Fruit fly (Drosophila melanogaster) whole organism, embryonic: ENCODE measurements around the gene CG32137.

ENCODE experiments used
- Abd-B ChIP-seq: fragments of 200-800 bp; sonication (Bioruptor generic); optimal IDR thresholded peaks from 2 replicates; lab custom pipeline; 2018; ENCODE audit warnings: missing biosample characterization, mild to moderate bottlenecking, missing genetic modification characterization, moderate library complexity
- CG10321 ChIP-seq: fragments of 200-800 bp; sonication (Bioruptor generic); IDR thresholded peaks from 2 replicates; pipeline ENCODE4 v1.3.6; 2022; ENCODE audit warnings: missing biosample characterization, missing genetic modification characterization
- CG10462 ChIP-seq: fragments of 200-800 bp; sonication (Bioruptor generic); optimal IDR thresholded peaks from 2 replicates; lab custom pipeline; 2016; ENCODE audit warnings: missing biosample characterization, missing genetic modification characterization
- CG11696 ChIP-seq: fragments of 200-800 bp; sonication (Bioruptor generic); IDR thresholded peaks from 2 replicates; pipeline ENCODE4 v1.3.6; 2022; ENCODE audit warnings: missing biosample characterization, missing genetic modification characterization
- CG12769 ChIP-seq: fragments of 200-800 bp; sonication (Bioruptor generic); optimal IDR thresholded peaks from 2 replicates; lab custom pipeline; 2019; ENCODE audit warnings: missing biosample characterization, mild to moderate bottlenecking, missing genetic modification characterization, moderate library complexity
- CG15011 ChIP-seq: fragments of 200-800 bp; sonication (Bioruptor generic); optimal IDR thresholded peaks from 3 replicates; lab custom pipeline; 2018; ENCODE audit warnings: missing biosample characterization, mild to moderate bottlenecking, missing genetic modification characterization
- CG15696 ChIP-seq: fragments of 200-800 bp; sonication (Bioruptor generic); optimal IDR thresholded peaks from 2 replicates; lab custom pipeline; 2019; ENCODE audit warnings: missing biosample characterization, mild to moderate bottlenecking, missing genetic modification characterization, moderate library complexity
- CG16813 ChIP-seq: fragments of 200-800 bp; sonication (Bioruptor generic); IDR thresholded peaks from 3 replicates; pipeline ENCODE4 v1.3.6; 2022; ENCODE audit warnings: missing biosample characterization, missing genetic modification characterization; ENCODE audit not compliant: partially characterized antibody
- CG17361 ChIP-seq: fragments of 200-800 bp; sonication (Bioruptor generic); IDR thresholded peaks from 3 replicates; pipeline ENCODE4 v1.3.6; 2022; ENCODE audit warnings: missing biosample characterization, missing genetic modification characterization
- CG18011 ChIP-seq: fragments of 200-800 bp; sonication (Bioruptor generic); optimal IDR thresholded peaks from 2 replicates; lab custom pipeline; 2017; ENCODE audit warnings: missing biosample characterization, missing genetic modification characterization, mild to moderate bottlenecking, moderate library complexity, missing genotype
- CG2678 ChIP-seq: fragments of 200-800 bp; sonication (Bioruptor generic); optimal IDR thresholded peaks from 3 replicates; lab custom pipeline; 2019; ENCODE audit warnings: missing biosample characterization, mild to moderate bottlenecking, missing genetic modification characterization, moderate library complexity
- CG32772 ChIP-seq: fragments of 200-800 bp; sonication (Bioruptor generic); IDR thresholded peaks from 2 replicates; pipeline ENCODE4 v1.3.6; 2022; ENCODE audit warnings: missing biosample characterization, missing genetic modification characterization
- CG4730 ChIP-seq: fragments of 200-800 bp; sonication (Bioruptor generic); IDR thresholded peaks from 2 replicates; pipeline ENCODE4 v1.3.6; 2022; ENCODE audit warnings: missing biosample characterization, missing genetic modification characterization
- CG4854 ChIP-seq: fragments of 200-800 bp; sonication (Bioruptor generic); optimal IDR thresholded peaks from 2 replicates; lab custom pipeline; 2016; ENCODE audit warnings: missing biosample characterization, missing genetic modification characterization, inconsistent platforms
- CG7928 ChIP-seq: fragments of 200-800 bp; sonication (Bioruptor generic); optimal IDR thresholded peaks from 2 replicates; lab custom pipeline; 2017; ENCODE audit warnings: missing biosample characterization, mild to moderate bottlenecking, missing genetic modification characterization
- CG8924 ChIP-seq: fragments of 200-800 bp; optimal IDR thresholded peaks from 3 replicates; lab custom pipeline; 2019; ENCODE audit warnings: missing biosample characterization, mild to moderate bottlenecking, missing genetic modification characterization, moderate library complexity
- CG9609 ChIP-seq: fragments of 200-800 bp; sonication (Bioruptor generic); optimal IDR thresholded peaks from 3 replicates; lab custom pipeline; 2016; ENCODE audit warnings: missing biosample characterization, missing genetic modification characterization
- Chrac-16 ChIP-seq: fragments of 200-800 bp; sonication (Bioruptor generic); optimal IDR thresholded peaks from 3 replicates; lab custom pipeline; 2016; ENCODE audit warnings: missing biosample characterization, missing genetic modification characterization
- CoRest ChIP-seq: fragments of 200-800 bp; sonication (Bioruptor generic); optimal IDR thresholded peaks from 3 replicates; lab custom pipeline; 2018; ENCODE audit warnings: missing biosample characterization, mild to moderate bottlenecking, missing genetic modification characterization, moderate library complexity
- Dad ChIP-seq: fragments of 200-800 bp; sonication (Bioruptor generic); optimal IDR thresholded peaks from 3 replicates; lab custom pipeline; 2016; ENCODE audit warnings: missing biosample characterization, missing genetic modification characterization
- Dip3 ChIP-seq: fragments of 200-800 bp; sonication (Bioruptor generic); optimal IDR thresholded peaks from 3 replicates; lab custom pipeline; 2016; ENCODE audit warnings: missing biosample characterization, missing genetic modification characterization
- Dll ChIP-seq: fragments of 200-800 bp; sonication (Bioruptor generic); IDR thresholded peaks from 4 replicates; pipeline ENCODE4 v1.3.6; 2022; ENCODE audit warnings: missing biosample characterization, missing genetic modification characterization; ENCODE audit not compliant: partially characterized antibody
- Drgx ChIP-seq: fragments of 200-800 bp; sonication (Bioruptor generic); IDR thresholded peaks from 2 replicates; pipeline ENCODE4 v1.3.6; 2022; ENCODE audit warnings: missing biosample characterization, missing genetic modification characterization
- Fer3 ChIP-seq: fragments of 200-800 bp; sonication (Bioruptor generic); optimal IDR thresholded peaks from 2 replicates; lab custom pipeline; 2018; ENCODE audit warnings: missing biosample characterization, mild to moderate bottlenecking, missing genetic modification characterization, moderate library complexity
- Hr3 ChIP-seq: fragments of 200-800 bp; sonication (Bioruptor generic); optimal IDR thresholded peaks from 3 replicates; lab custom pipeline; 2016; ENCODE audit warnings: missing biosample characterization, missing genetic modification characterization
- Lhr ChIP-seq: fragments of 200-800 bp; sonication (Bioruptor generic); optimal IDR thresholded peaks from 3 replicates; lab custom pipeline; 2017; ENCODE audit warnings: mild to moderate bottlenecking, missing biosample characterization, missing genetic modification reagents, missing genetic modification characterization
- Stat92E ChIP-seq, 3 experiments: fragments of >200 bp in 2 of 3; fragments of 200-800 bp in 1 of 3; sonication (Bioruptor generic) in 1 of 3; optimal IDR thresholded peaks; 2 replicates each; lab custom pipeline; 2017 to 2019; ENCODE audit warnings: missing biosample characterization in 3 of 3, missing genetic modification characterization in 3 of 3, mild to moderate bottlenecking in 1 of 3, moderate library complexity in 1 of 3
- aop ChIP-seq: fragments of 200-800 bp; sonication (Bioruptor generic); IDR thresholded peaks from 2 replicates; pipeline ENCODE4 v1.3.6; 2022; ENCODE audit warnings: missing biosample characterization, missing genetic modification characterization
- ato ChIP-seq: fragments of 200-800 bp; sonication (Bioruptor generic); IDR thresholded peaks from 2 replicates; pipeline ENCODE4 v1.3.6; 2022; ENCODE audit warnings: missing biosample characterization, missing genetic modification characterization; ENCODE audit not compliant: partially characterized antibody
- bab2 ChIP-seq: fragments of 200-800 bp; sonication (Bioruptor generic); optimal IDR thresholded peaks from 2 replicates; lab custom pipeline; 2016; ENCODE audit warnings: missing biosample characterization, missing genetic modification characterization
- bsh ChIP-seq, 2 experiments: fragments of 200-800 bp; sonication (Bioruptor generic); optimal IDR thresholded peaks; 2 replicates each; lab custom pipeline; 2017 to 2018; ENCODE audit warnings: mild to moderate bottlenecking in 2 of 2, missing biosample characterization in 2 of 2, missing genetic modification characterization in 2 of 2, moderate library complexity in 1 of 2
- cg ChIP-seq: fragments of 200-800 bp; sonication (Bioruptor generic); optimal IDR thresholded peaks from 3 replicates; lab custom pipeline; 2019; ENCODE audit warnings: missing biosample characterization, mild to moderate bottlenecking, missing genetic modification characterization, moderate library complexity
- crc ChIP-seq: fragments of 200-800 bp; sonication (Bioruptor generic); optimal IDR thresholded peaks from 2 replicates; lab custom pipeline; 2016; ENCODE audit warnings: missing biosample characterization, missing genetic modification characterization
- dpn ChIP-seq, 2 experiments: fragments of 200-800 bp; sonication (Bioruptor generic); optimal IDR thresholded peaks; 3 replicates each; lab custom pipeline; 2016; ENCODE audit warnings: missing biosample characterization in 2 of 2, missing genetic modification characterization in 2 of 2
- eve ChIP-seq, 2 experiments: fragments of >200 bp; optimal IDR thresholded peaks; 2 replicates each; lab custom pipeline; 2017; ENCODE audit warnings: missing biosample characterization in 2 of 2, missing genetic modification characterization in 2 of 2
- grau ChIP-seq: fragments of 200-800 bp; optimal IDR thresholded peaks from 3 replicates; lab custom pipeline; 2019; ENCODE audit warnings: missing biosample characterization, mild to moderate bottlenecking, missing genetic modification characterization, moderate library complexity
- hth ChIP-seq: fragments of >200 bp; optimal IDR thresholded peaks from 2 replicates; lab custom pipeline; 2017; ENCODE audit warnings: inconsistent platforms
- kay ChIP-seq: fragments of 200-800 bp; sonication (Bioruptor generic); optimal IDR thresholded peaks from 2 replicates; lab custom pipeline; 2016; ENCODE audit warnings: missing biosample characterization, missing genetic modification characterization
- lab ChIP-seq: fragments of 200-800 bp; sonication (Bioruptor generic); optimal IDR thresholded peaks from 3 replicates; lab custom pipeline; 2017; ENCODE audit warnings: missing biosample characterization, missing genetic modification characterization, mild to moderate bottlenecking, moderate library complexity, missing genetic modification reagents
- lola ChIP-seq, 3 experiments: fragments of >200 bp in 2 of 3; fragments of 200-800 bp in 1 of 3; sonication (Bioruptor generic) in 1 of 3; optimal IDR thresholded peaks; 2 replicates each; lab custom pipeline; 2017 to 2019; ENCODE audit warnings: missing biosample characterization in 3 of 3, missing genetic modification characterization in 3 of 3, mild to moderate bottlenecking in 1 of 3, moderate library complexity in 1 of 3
- maf-S ChIP-seq: fragments of 200-800 bp; sonication (Bioruptor generic); optimal IDR thresholded peaks from 2 replicates; lab custom pipeline; 2016; ENCODE audit warnings: missing biosample characterization, missing genetic modification characterization
- pita ChIP-seq: fragments of 200-800 bp; sonication (Bioruptor generic); optimal IDR thresholded peaks from 2 replicates; lab custom pipeline; 2017; ENCODE audit warnings: missing biosample characterization, mild to moderate bottlenecking, missing genetic modification characterization
- pros ChIP-seq: fragments of 200-800 bp; sonication (Bioruptor generic); optimal IDR thresholded peaks from 3 replicates; lab custom pipeline; 2019; ENCODE audit warnings: missing biosample characterization, mild to moderate bottlenecking, missing genetic modification characterization, moderate library complexity
- ranshi ChIP-seq: fragments of 200-800 bp; sonication (Bioruptor generic); IDR thresholded peaks from 2 replicates; pipeline ENCODE4 v1.3.6; 2022; ENCODE audit warnings: missing biosample characterization, missing genetic modification characterization
- seq ChIP-seq: fragments of 200-800 bp; sonication (Bioruptor generic); IDR thresholded peaks from 2 replicates; pipeline ENCODE4 v1.3.6; 2022; ENCODE audit warnings: missing biosample characterization, missing genetic modification characterization
- sim ChIP-seq: fragments of 200-800 bp; sonication (Bioruptor generic); IDR thresholded peaks from 2 replicates; pipeline ENCODE4 v1.3.6; 2022; ENCODE audit warnings: missing biosample characterization, missing genetic modification characterization
- tna ChIP-seq: fragments of 200-800 bp; sonication (Bioruptor generic); IDR thresholded peaks from 2 replicates; pipeline ENCODE4 v1.3.6; 2022; ENCODE audit warnings: missing biosample characterization, missing genetic modification characterization; ENCODE audit not compliant: partially characterized antibody
- z ChIP-seq: fragments of 200-800 bp; sonication (Bioruptor generic); IDR thresholded peaks from 3 replicates; pipeline ENCODE4 v1.3.6; 2022; ENCODE audit warnings: missing biosample characterization, missing genetic modification characterization

Gene CG32137

DNA sequence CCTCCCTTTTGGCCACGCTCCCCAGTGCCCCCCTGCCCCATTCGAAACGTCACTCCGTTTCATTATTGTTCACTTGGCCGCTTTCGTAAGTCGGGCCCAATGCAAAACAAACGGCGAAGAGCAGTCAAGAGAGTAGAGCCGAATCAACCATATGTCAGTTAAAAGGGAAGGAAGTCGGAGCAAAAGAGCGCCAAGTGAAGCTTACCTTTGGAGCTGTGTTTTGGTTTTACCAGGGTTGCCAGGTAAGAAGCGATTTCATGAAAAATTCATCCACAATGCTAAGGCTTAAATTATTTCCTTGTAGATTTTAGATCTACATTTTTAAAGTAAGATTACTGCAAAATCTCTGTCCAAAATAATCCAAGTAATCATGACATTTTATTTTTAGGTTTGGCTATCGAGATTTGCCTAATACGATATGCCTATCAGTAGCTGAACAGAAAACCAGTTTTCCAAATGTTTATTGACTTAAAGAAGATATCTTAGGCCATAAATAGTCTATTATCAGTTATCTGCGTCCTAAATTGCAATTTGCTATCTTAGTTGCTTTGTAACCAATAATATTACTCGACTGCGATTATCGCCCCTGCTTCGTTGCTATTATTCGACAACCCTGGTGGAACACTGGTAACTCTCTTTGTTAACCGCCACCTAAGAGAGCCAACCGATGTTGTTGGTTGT is 440 bp upstream of the CG32137 start (continued):
- peak; percentile 85 for TF ChIP-seq Abd-B (GFP tag; lab: Kevin White, UChicago)
- peak; percentile 66 for TF ChIP-seq seq (GFP tag; lab: Robert Waterston, UW)
- no peak for TF ChIP-seq hth (lab: Kevin White, UChicago)
- peak; percentile 37 for TF ChIP-seq CG32772
- TF ChIP-seq aop = no peak
- TF ChIP-seq tna = no peak
- TF ChIP-seq CG12769 (tag; lab: Kevin White, UChicago) = peak; percentile 78
- TF ChIP-seq maf-S (GFP tag; lab: Kevin White, UChicago) = peak; percentile 82
- peak; percentile 89 to 93 for TF ChIP-seq dpn (GFP tag; optimal IDR thresholded peaks at IDR 0.05; lab: Kevin White, UChicago)
- peak; percentile 83 for TF ChIP-seq CG10462
- 0 out of 2 replicates have a peak, but pooled peaks have one; percentile 19 for TF ChIP-seq CG11696 (GFP tag; lab: Robert Waterston, UW)
- TF ChIP-seq CG4854 (GFP tag; lab: Kevin White, UChicago) = peak; percentile 80
- peak; percentile 57; the same call in 1 of the 2 replicates for TF ChIP-seq CG4730 (GFP tag; lab: Robert Waterston, UW)
- TF ChIP-seq ato = no peak
- peak; percentile 75 to 86 for TF ChIP-seq bsh (GFP tag; optimal IDR thresholded peaks at IDR 0.05; lab: Kevin White, UChicago)
- no peak for TF ChIP-seq pros (GFP tag; lab: Kevin White, UChicago)
- TF ChIP-seq sim (GFP tag; lab: Robert Waterston, UW) = no peak
- TF ChIP-seq cg (GFP tag; lab: Kevin White, UChicago) = no peak
- TF ChIP-seq pita (GFP tag; lab: Kevin White, UChicago) = no peak
- peak; percentile 91 for TF ChIP-seq grau (tag; lab: Kevin White, UChicago)
- TF ChIP-seq CG10321 = no peak; the same call in 1 of the 2 replicates
- TF ChIP-seq Fer3 (tag; lab: Kevin White, UChicago) = peak; percentile 74
- 0 out of 2 replicates have a peak, but pooled peaks have one; percentile 50 for TF ChIP-seq ranshi (GFP tag; lab: Robert Waterston, UW)
- TF ChIP-seq eve (GFP tag; optimal IDR thresholded peaks at IDR 0.05; lab: Kevin White, UChicago) = no peak
- peak; percentile 96 for TF ChIP-seq CoRest (tag; lab: Kevin White, UChicago)
- TF ChIP-seq Dad (GFP tag; lab: Kevin White, UChicago) = peak; percentile 89
- TF ChIP-seq kay (GFP tag; lab: Kevin White, UChicago) = peak; percentile 68
- peak; percentile 97 for TF ChIP-seq CG17361
- peak; percentile 81 for TF ChIP-seq crc (GFP tag; lab: Kevin White, UChicago)
- peak; percentile 89 for TF ChIP-seq CG9609
- TF ChIP-seq CG2678 (tag; lab: Kevin White, UChicago) = peak; percentile 97
- peak; percentile 87 for TF ChIP-seq Hr3 (GFP tag; lab: Kevin White, UChicago)
- peak; percentile 93 for TF ChIP-seq CG8924 (tag; lab: Kevin White, UChicago)
- TF ChIP-seq CG7928 = peak; percentile 72
- peak; percentile 89 for TF ChIP-seq CG15011 (GFP tag; lab: Kevin White, UChicago)
- TF ChIP-seq Dip3 (GFP tag; lab: Kevin White, UChicago) = peak; percentile 81
- TF ChIP-seq Drgx (GFP tag; lab: Robert Waterston, UW) = peak; percentile 81; the same call in 1 of the 2 replicates
- peak; percentile 85 for TF ChIP-seq bab2 (GFP tag; lab: Kevin White, UChicago)
- no peak for TF ChIP-seq Stat92E (GFP tag; optimal IDR thresholded peaks at IDR 0.05; lab: Kevin White, UChicago)
- TF ChIP-seq z = no peak
- peak; percentile 75 for TF ChIP-seq Lhr
- peak; percentile 70 for TF ChIP-seq CG15696 (tag; lab: Kevin White, UChicago)
- TF ChIP-seq lab (GFP tag; lab: Kevin White, UChicago) = peak; percentile 84
- TF ChIP-seq lola (GFP tag; optimal IDR thresholded peaks at IDR 0.05; lab: Kevin White, UChicago) = peak in 1 of 3 experiments; percentile 91
- TF ChIP-seq Dll (GFP tag; lab: Robert Waterston, UW) = no peak
- TF ChIP-seq CG18011 (GFP tag; lab: Kevin White, UChicago) = peak; percentile 75
- peak; percentile 80 for TF ChIP-seq Chrac-16 (GFP tag; lab: Kevin White, UChicago)
- no peak for TF ChIP-seq CG16813 (GFP tag; lab: Robert Waterston, UW)
